Worm (Caenorhabditis elegans) whole organism, L4 larva: ENCODE data around the gene T27E9.2.

Source experiments
- F26F4.8 ChIP-seq: fragments of 200-800 bp; sonication (Bioruptor generic); conservative IDR thresholded peaks from 2 replicates; pipeline ENCODE4 v1.3.6; 2022; ENCODE audit warnings: missing genetic modification characterization, missing compliant biosample characterization
- F44E2.7 ChIP-seq: fragments of 200-800 bp; sonication (Bioruptor generic); IDR thresholded peaks from 2 replicates; pipeline ENCODE4 v2.1.2; 2022; ENCODE audit warnings: missing genetic modification characterization, missing compliant biosample characterization
- F49E8.2 ChIP-seq: sonication (generic microtip); optimal IDR thresholded peaks from 2 replicates; lab custom pipeline; 2016; ENCODE audit warnings: missing compliant biosample characterization, mild to moderate bottlenecking, missing genetic modification characterization, borderline replicate concordance
- R02D3.7 ChIP-seq: fragments of 150-350 bp; sonication (generic microtip); optimal IDR thresholded peaks from 3 replicates; lab custom pipeline; 2014; ENCODE audit warnings: missing biosample characterization, missing genetic modification characterization
- T26A8.4 ChIP-seq: fragments of 200-800 bp; sonication (Bioruptor generic); IDR thresholded peaks from 2 replicates; pipeline ENCODE4 v1.3.6; 2022; ENCODE audit warnings: missing genetic modification characterization, missing compliant biosample characterization
- Y105C5A.15 ChIP-seq: fragments of 200-800 bp; sonication (Bioruptor generic); IDR thresholded peaks from 2 replicates; pipeline ENCODE4 v1.3.6; 2022; ENCODE audit warnings: missing genetic modification characterization, missing compliant biosample characterization
- Y48G9A.11 ChIP-seq: fragments of 200-800 bp; sonication (Bioruptor generic); IDR thresholded peaks from 2 replicates; pipeline ENCODE4 v1.3.6; 2022; ENCODE audit warnings: missing genetic modification reagents, missing genetic modification characterization, missing compliant biosample characterization
- Y75B8A.6 ChIP-seq: fragments of 200-800 bp; sonication (Bioruptor generic); IDR thresholded peaks from 2 replicates; pipeline ENCODE4 v1.3.6; 2022; ENCODE audit warnings: missing genetic modification reagents, missing genetic modification characterization, missing compliant biosample characterization
- aha-1 ChIP-seq: fragments of 150-350 bp; peaks from one replicate; lab custom pipeline; 2014; ENCODE audit warnings: missing biosample characterization, missing genetic modification characterization
- arid-1 ChIP-seq: fragments of 200-800 bp; sonication (Bioruptor generic); conservative IDR thresholded peaks from 2 replicates; pipeline ENCODE4 v1.3.6; 2022; ENCODE audit warnings: missing genetic modification reagents, missing genetic modification characterization, missing compliant biosample characterization
- ceh-20 ChIP-seq: fragments of 200-800 bp; sonication (Bioruptor generic); IDR thresholded peaks from 2 replicates; pipeline ENCODE4 v1.3.6; 2022; ENCODE audit warnings: missing genetic modification reagents, missing genetic modification characterization, missing compliant biosample characterization
- ceh-28 ChIP-seq: fragments of 150-350 bp; optimal IDR thresholded peaks from 2 replicates; lab custom pipeline; 2014; ENCODE audit warnings: missing biosample characterization, missing genetic modification reagents, missing genetic modification characterization
- ceh-62 ChIP-seq: sonication (generic microtip); optimal IDR thresholded peaks from 2 replicates; lab custom pipeline; 2017; ENCODE audit warnings: missing biosample characterization, missing genetic modification characterization
- daf-12 ChIP-seq: fragments of 150-350 bp; optimal IDR thresholded peaks from 2 replicates; lab custom pipeline; 2014; ENCODE audit warnings: missing biosample characterization, missing genetic modification reagents, missing genetic modification characterization
- daf-16 ChIP-seq, 3 experiments: sonication (generic microtip); optimal IDR thresholded peaks; 2 replicates each; lab custom pipeline; 2016 to 2017; ENCODE audit warnings: missing genetic modification characterization in 3 of 3, missing genetic modification reagents in 3 of 3, mild to moderate bottlenecking in 2 of 3, missing compliant biosample characterization in 2 of 3, missing biosample characterization in 1 of 3, moderate library complexity in 1 of 3
- daf-19 ChIP-seq: fragments of 200-800 bp; sonication (Bioruptor generic); conservative IDR thresholded peaks from 2 replicates; pipeline ENCODE4 v1.3.6; 2022; ENCODE audit warnings: missing genetic modification characterization, missing compliant biosample characterization
- daf-8 ChIP-seq: fragments of 200-800 bp; sonication (Bioruptor generic); IDR thresholded peaks from 2 replicates; pipeline ENCODE4 v1.3.6; 2022; ENCODE audit warnings: missing genetic modification characterization, missing compliant biosample characterization
- dmd-6 ChIP-seq: fragments of 200-800 bp; sonication (Bioruptor generic); IDR thresholded peaks from 2 replicates; pipeline ENCODE4 v1.3.6; 2022; ENCODE audit warnings: missing genetic modification reagents, missing genetic modification characterization, missing compliant biosample characterization
- dmd-8 ChIP-seq: fragments of 200-800 bp; sonication (Bioruptor generic); IDR thresholded peaks from 2 replicates; pipeline ENCODE4 v1.3.6; 2022; ENCODE audit warnings: missing genetic modification characterization, missing compliant biosample characterization
- egl-27 ChIP-seq: sonication (generic microtip); optimal IDR thresholded peaks from 3 replicates; lab custom pipeline; 2017; ENCODE audit warnings: missing biosample characterization, missing genetic modification reagents, missing genetic modification characterization
- fkh-10 ChIP-seq: fragments of 150-350 bp; optimal IDR thresholded peaks from 2 replicates; lab custom pipeline; 2014; ENCODE audit warnings: missing biosample characterization, missing genetic modification reagents, missing genetic modification characterization
- gei-8 ChIP-seq: fragments of 200-800 bp; sonication (Bioruptor generic); optimal IDR thresholded peaks from 2 replicates; lab custom pipeline; 2018; ENCODE audit warnings: mild to moderate bottlenecking, missing genetic modification characterization, missing compliant biosample characterization
- hlh-30 ChIP-seq: sonication (generic microtip); optimal IDR thresholded peaks from 2 replicates; lab custom pipeline; 2017; ENCODE audit warnings: antibody characterized with exemption, mild to moderate bottlenecking, missing genetic modification characterization, missing compliant biosample characterization; ENCODE audit not compliant: insufficient read depth
- lin-1 ChIP-seq: fragments of 200-800 bp; sonication (Bioruptor generic); IDR thresholded peaks from 2 replicates; pipeline ENCODE4 v1.3.6; 2022; ENCODE audit warnings: missing genetic modification reagents, missing genetic modification characterization, missing compliant biosample characterization
- lsy-2 ChIP-seq, 2 experiments: fragments of 150-350 bp in 1 of 2; sonication (generic microtip) in 1 of 2; optimal IDR thresholded peaks; 2 replicates each; lab custom pipeline; 2014 to 2017; ENCODE audit warnings: missing biosample characterization in 2 of 2, missing genetic modification characterization in 2 of 2
- madf-5 ChIP-seq, 2 experiments: fragments of 200-800 bp; sonication (Bioruptor generic); IDR thresholded peaks; 2 replicates each; pipeline ENCODE4 v1.3.6; 2022; ENCODE audit warnings: missing compliant biosample characterization in 2 of 2, missing genetic modification characterization in 2 of 2
- mep-1 ChIP-seq: fragments of 150-350 bp; sonication (generic microtip); optimal IDR thresholded peaks from 3 replicates; lab custom pipeline; 2014; ENCODE audit warnings: missing biosample characterization, missing genetic modification characterization
- mxl-3 ChIP-seq: fragments of 200-800 bp; sonication (Bioruptor generic); optimal IDR thresholded peaks from 2 replicates; lab custom pipeline; 2018; ENCODE audit warnings: mild to moderate bottlenecking, missing genetic modification characterization, missing compliant biosample characterization
- nhr-102 ChIP-seq: sonication (generic microtip); optimal IDR thresholded peaks from 2 replicates; lab custom pipeline; 2016; ENCODE audit warnings: mild to moderate bottlenecking, missing genetic modification characterization, moderate library complexity, missing compliant biosample characterization
- nhr-11 ChIP-seq: fragments of 150-350 bp; optimal IDR thresholded peaks from 2 replicates; lab custom pipeline; 2014; ENCODE audit warnings: missing biosample characterization, missing genetic modification characterization
- nhr-25 ChIP-seq: sonication (generic microtip); optimal IDR thresholded peaks from 2 replicates; lab custom pipeline; 2017; ENCODE audit warnings: missing genetic modification characterization, mild to moderate bottlenecking, missing compliant biosample characterization, antibody characterized with exemption, moderate library complexity, borderline replicate concordance; ENCODE audit not compliant: insufficient read depth
- php-3 ChIP-seq: fragments of 200-800 bp; sonication (Bioruptor generic); IDR thresholded peaks from 2 replicates; pipeline ENCODE4 v1.3.6; 2022; ENCODE audit warnings: missing genetic modification reagents, missing genetic modification characterization, missing compliant biosample characterization
- pqm-1 ChIP-seq: sonication (generic microtip); optimal IDR thresholded peaks from 2 replicates; lab custom pipeline; 2017; ENCODE audit warnings: missing biosample characterization, missing genetic modification characterization
- saeg-2 ChIP-seq: fragments of 200-800 bp; sonication (Bioruptor generic); IDR thresholded peaks from 2 replicates; pipeline ENCODE4 v1.3.6; 2022; ENCODE audit warnings: missing genetic modification reagents, missing genetic modification characterization, missing compliant biosample characterization
- set-16 ChIP-seq: fragments of 200-800 bp; sonication (Bioruptor generic); IDR thresholded peaks from 2 replicates; pipeline ENCODE4 v1.3.6; 2022; ENCODE audit warnings: missing genetic modification reagents, missing genetic modification characterization, missing compliant biosample characterization
- snpc-1.2 ChIP-seq: fragments of 200-800 bp; sonication (Bioruptor generic); IDR thresholded peaks from 2 replicates; pipeline ENCODE4 v1.3.6; 2022; ENCODE audit warnings: missing genetic modification reagents, missing genetic modification characterization, missing compliant biosample characterization
- tag-97 ChIP-seq: fragments of 200-800 bp; sonication (Bioruptor generic); IDR thresholded peaks from 2 replicates; pipeline ENCODE4 v1.3.6; 2022; ENCODE audit warnings: missing genetic modification characterization, missing compliant biosample characterization
- tra-1 ChIP-seq: fragments of 200-800 bp; sonication (Bioruptor generic); IDR thresholded peaks from 2 replicates; pipeline ENCODE4 v1.3.6; 2022; ENCODE audit warnings: missing genetic modification reagents, missing genetic modification characterization, missing compliant biosample characterization
- unc-62 ChIP-seq, 3 experiments: fragments of 150-350 bp in 1 of 3; sonication (generic microtip); optimal IDR thresholded peaks in 2 of 3; peaks in 1 of 3; 1 replicate in 1 of 3; 2 replicates in 2 of 3; lab custom pipeline; 2014 to 2017; ENCODE audit warnings: missing biosample characterization in 3 of 3, missing genetic modification characterization in 3 of 3, missing genetic modification reagents in 3 of 3, missing genotype in 1 of 3
- ztf-7 ChIP-seq: fragments of 150-350 bp; optimal IDR thresholded peaks from 2 replicates; lab custom pipeline; 2014; ENCODE audit warnings: missing biosample characterization, missing genetic modification characterization

T27E9.2 gene

ce11 chrIII:13457305-13457704, 5.1 kb downstream of the T27E9.2 start:
- TF ChIP-seq lsy-2 (tag; optimal IDR thresholded peaks at IDR 0.05; lab: Kevin White, UChicago) (no peak), Y105C5A.15 (GFP tag; lab: Robert Waterston, UW) (0 out of 2 replicates have a peak, but pooled peaks have one; percentile 48), nhr-102 (tag; lab: Kevin White, UChicago) (peak; percentile 13), unc-62 (GFP tag; optimal IDR thresholded peaks at IDR 0.05 in 1 of 2; lab: Kevin White, UChicago) (peak in 1 of 2 experiments; percentile 51), unc-62 (tag; optimal IDR thresholded peaks at IDR 0.05; lab: Kevin White, UChicago) (no peak)
- TF ChIP-seq, all 104 proteins: peak for 3

- TF ChIP-seq dmd-6 (0 out of 2 replicates have a peak, but pooled peaks have one; percentile 9), gei-8 (GFP tag; lab: Kevin White, UChicago) (no peak), ztf-7 (peak; percentile 83), ceh-62 (tag; lab: Kevin White, UChicago) (no peak), Y75B8A.6 (GFP tag; lab: Robert Waterston, UW) (no peak), lsy-2 (tag; optimal IDR thresholded peaks at IDR 0.05; lab: Kevin White, UChicago) (peak in 1 of 2 experiments; percentile 61), nhr-11 (tag; lab: Kevin White, UChicago) (peak; percentile 12), ceh-28 (tag; lab: Kevin White, UChicago) (no peak), tag-97 (GFP tag; lab: Robert Waterston, UW) (no peak), daf-8 (GFP tag; lab: Robert Waterston, UW) (no peak), mep-1 (tag; lab: Kevin White, UChicago) (peak; percentile 38), fkh-10 (GFP tag; lab: Kevin White, UChicago) (peak; percentile 14), nhr-102 (tag; lab: Kevin White, UChicago) (no peak), aha-1 (peak; percentile 65), daf-16 (GFP tag; optimal IDR thresholded peaks at IDR 0.05; lab: Kevin White, UChicago) (no peak), daf-16 (tag; optimal IDR thresholded peaks at IDR 0.05; lab: Kevin White, UChicago) (peak; percentile 51), saeg-2 (GFP tag; lab: Robert Waterston, UW) (no peak), arid-1 (0 out of 2 replicates have a peak, but pooled peaks have one; percentile 8), hlh-30 (tag; lab: Kevin White, UChicago) (peak; percentile 38), daf-12 (tag; lab: Kevin White, UChicago) (no peak), daf-19 (no peak)
Measured at ce11 chrIII:13455816-13456215, 6.6 kb downstream of the T27E9.2 start.

- no peak for TF ChIP-seq egl-27 (tag; lab: Kevin White, UChicago)
- no peak for TF ChIP-seq ceh-62 (tag; lab: Kevin White, UChicago)
- TF ChIP-seq lin-1 (GFP tag; lab: Robert Waterston, UW), result no peak
- no peak for TF ChIP-seq nhr-25
- TF ChIP-seq R02D3.7 (tag; lab: Kevin White, UChicago), result no peak
- TF ChIP-seq daf-19, result no peak
- TF ChIP-seq ceh-20 (GFP tag; lab: Robert Waterston, UW), result no peak
- TF ChIP-seq mxl-3 (GFP tag; lab: Kevin White, UChicago), result no peak
Measured at ce11 chrIII:13455207-13455606, 7.2 kb downstream of the T27E9.2 start, which contains the start of gene cua-1. cua-1 (minus strand) TSS chrIII:13455307.

ce11 chrIII:13452824-13453223, 9.6 kb downstream of the T27E9.2 start:
- TF ChIP-seq pqm-1 (tag; lab: Kevin White, UChicago) (peak; percentile 53), F49E8.2 (tag; lab: Kevin White, UChicago) (no peak), dmd-8 (GFP tag; lab: Robert Waterston, UW) (no peak), ceh-28 (tag; lab: Kevin White, UChicago) (no peak), dmd-6 (peak; percentile 44; the same call in 1 of the 2 replicates)

- peak; percentile 93 for TF ChIP-seq set-16 (GFP tag; lab: Robert Waterston, UW)
- 0 out of 2 replicates have a peak, but pooled peaks have one; percentile 46 for TF ChIP-seq F26F4.8 (GFP tag; lab: Robert Waterston, UW)
- TF ChIP-seq arid-1, result 0 out of 2 replicates have a peak, but pooled peaks have one; percentile 5
- TF ChIP-seq dmd-8 (GFP tag; lab: Robert Waterston, UW), result 0 out of 2 replicates have a peak, but pooled peaks have one; percentile 69
- peak; percentile 45; the same call in 1 of the 2 replicates for TF ChIP-seq Y48G9A.11 (GFP tag; lab: Robert Waterston, UW)
- TF ChIP-seq tra-1 (GFP tag; lab: Robert Waterston, UW), result 0 out of 2 replicates have a peak, but pooled peaks have one; percentile 42
- TF ChIP-seq madf-5 (GFP tag; IDR thresholded peaks at IDR 0.05; lab: Robert Waterston, UW), result 0 out of 4 replicates have a peak, but pooled peaks of 1 of the 2 experiments have one; percentile 52
- peak; percentile 51; the same call in 1 of the 2 replicates for TF ChIP-seq snpc-1.2 (GFP tag; lab: Robert Waterston, UW)
- TF ChIP-seq F44E2.7 (GFP tag; lab: Robert Waterston, UW), result peak; percentile 58; the same call in 1 of the 2 replicates
- peak; percentile 19; the same call in 1 of the 2 replicates for TF ChIP-seq php-3 (GFP tag; lab: Robert Waterston, UW)
- 0 out of 2 replicates have a peak, but pooled peaks have one; percentile 16 for TF ChIP-seq T26A8.4 (GFP tag; lab: Robert Waterston, UW)
- TF ChIP-seq, all 104 proteins: peak for 11; not testable (repeated sequence) for 93
Measured at ce11 chrIII:13448235-13448634, 14.1 kb downstream of the T27E9.2 start.
